Worm (Caenorhabditis elegans) whole organism, L3 larva: ENCODE data around the gene wrt-8.

Experiments used
- ZK546.5 ChIP-seq: sonication (generic microtip); optimal IDR thresholded peaks from 2 replicates; lab custom pipeline; 2017; ENCODE audit warnings: missing biosample characterization, missing genetic modification characterization
- ama-1 ChIP-seq: fragments of 150-350 bp; optimal IDR thresholded peaks from 2 replicates; lab custom pipeline; 2018
- jun-1 ChIP-seq: fragments of 150-350 bp; optimal IDR thresholded peaks from 2 replicates; lab custom pipeline; 2014; ENCODE audit warnings: missing biosample characterization, missing genetic modification reagents, missing genetic modification characterization
- nhr-67 ChIP-seq: fragments of 150-350 bp; optimal IDR thresholded peaks from 2 replicates; lab custom pipeline; 2014; ENCODE audit warnings: missing biosample characterization, missing genetic modification characterization
- unc-62 ChIP-seq: fragments of 150-350 bp; sonication (generic microtip); optimal IDR thresholded peaks from 4 replicates; lab custom pipeline; 2014; ENCODE audit warnings: missing biosample characterization, missing genetic modification reagents, missing genetic modification characterization

DNA sequence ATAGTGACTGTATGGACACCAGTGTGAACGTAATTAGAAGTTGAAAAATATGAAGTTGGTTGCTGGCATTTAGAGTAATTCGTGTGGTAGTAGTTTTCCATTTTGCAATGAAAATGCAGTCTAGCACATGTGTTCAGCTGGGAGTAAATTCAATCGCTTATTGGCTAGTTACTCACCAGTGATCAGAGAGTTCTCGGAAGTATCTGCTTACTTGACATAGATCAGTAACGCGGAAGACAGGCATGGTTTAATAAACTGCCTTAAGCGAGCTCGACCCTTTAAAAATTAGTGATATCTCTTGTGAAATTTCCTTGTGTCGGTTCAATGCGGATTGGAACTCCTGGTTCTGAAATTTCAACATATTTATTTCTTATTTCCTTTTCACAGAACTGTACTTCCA, 31.8 kb upstream of the wrt-8 start, which contains the start of gene srh-52:
- TF ChIP-seq nhr-67: no peak
- TF ChIP-seq ama-1 (lab: Kevin White, UChicago): no peak
- TF ChIP-seq ZK546.5 (tag; lab: Kevin White, UChicago): no peak
- TF ChIP-seq jun-1 (tag; lab: Kevin White, UChicago): no peak
- TF ChIP-seq unc-62: no peak
